Fruit fly (Drosophila melanogaster) S2 (cell line): ENCODE measurements around the gene Adgf-D.

Source experiments
- CG8478 ChIP-seq: fragments of >200 bp; optimal IDR thresholded peaks from 2 replicates; lab custom pipeline; 2018
- CTCF ChIP-seq, 2 experiments: fragments of >200 bp; optimal IDR thresholded peaks; 2 replicates each; lab custom pipeline; 2018

- TF ChIP-seq CG8478 (lab: Kevin White, UChicago): no peak
- no peak for TF ChIP-seq CTCF (optimal IDR thresholded peaks at IDR 0.05; lab: Kevin White, UChicago)
Measured at dm6 chr3R:13685969-13686368, 19.2 kb downstream of the Adgf-D start.
